Worm (Caenorhabditis elegans): ENCODE results near the gene R05A10.1.

R05A10.1 gene

DNA sequence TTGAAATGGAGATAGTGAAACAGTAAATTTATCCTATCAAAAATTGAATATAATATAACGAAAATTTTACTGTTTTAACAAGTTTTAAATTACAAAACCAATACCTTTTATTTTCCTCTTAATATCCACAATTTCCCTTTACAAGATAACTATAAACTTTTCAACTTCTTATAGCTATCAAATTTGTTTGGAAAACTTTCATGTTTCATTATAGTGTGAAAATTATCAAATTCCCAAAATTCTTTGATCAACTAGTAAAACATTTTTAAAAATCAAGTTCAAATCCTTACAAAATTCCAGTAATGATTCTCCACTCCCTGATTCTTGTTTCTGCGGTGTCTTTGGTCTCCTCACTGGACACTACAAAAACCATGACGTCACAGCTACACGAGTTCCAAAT, at the start of gene R05A10.1:
Gene R05A10.1 (plus strand): TSS at position 301 of the 400 bp plus-strand sequence.
- TF ChIP-seq lin-13 (GFP tag; optimal IDR thresholded peaks at IDR 0.05) (no peak), dmd-4 (tag; optimal IDR thresholded peaks at IDR 0.05) (no peak), ztf-1 (GFP tag; conservative IDR thresholded peaks at IDR 0.05) (no peak), ceh-82 (tag; optimal IDR thresholded peaks at IDR 0.05) (no peak), ztf-4 (tag; optimal IDR thresholded peaks at IDR 0.05) (no peak), alr-1 (tag; optimal IDR thresholded peaks at IDR 0.05) (no peak), nhr-77 (tag; optimal IDR thresholded peaks at IDR 0.05) (no peak), ceh-16 (tag; optimal IDR thresholded peaks at IDR 0.05) (no peak), ZK546.5 (tag; optimal IDR thresholded peaks at IDR 0.05) (no peak), gmeb-1 (tag; optimal IDR thresholded peaks at IDR 0.05) (no peak), nhr-23 (tag; optimal IDR thresholded peaks at IDR 0.05) (no peak), Y55F3AM.14 (GFP tag; optimal IDR thresholded peaks at IDR 0.05) (no peak), mdl-1 (tag; optimal IDR thresholded peaks at IDR 0.05) (no peak), mab-5 (tag; optimal IDR thresholded peaks at IDR 0.05) (no peak), lin-11 (tag; optimal IDR thresholded peaks at IDR 0.05) (no peak), unc-55 (GFP tag; optimal IDR thresholded peaks at IDR 0.05) (no peak), nhr-10 (tag; optimal IDR thresholded peaks at IDR 0.05) (no peak), sem-4 (tag; optimal IDR thresholded peaks at IDR 0.05) (no peak)

DNA sequence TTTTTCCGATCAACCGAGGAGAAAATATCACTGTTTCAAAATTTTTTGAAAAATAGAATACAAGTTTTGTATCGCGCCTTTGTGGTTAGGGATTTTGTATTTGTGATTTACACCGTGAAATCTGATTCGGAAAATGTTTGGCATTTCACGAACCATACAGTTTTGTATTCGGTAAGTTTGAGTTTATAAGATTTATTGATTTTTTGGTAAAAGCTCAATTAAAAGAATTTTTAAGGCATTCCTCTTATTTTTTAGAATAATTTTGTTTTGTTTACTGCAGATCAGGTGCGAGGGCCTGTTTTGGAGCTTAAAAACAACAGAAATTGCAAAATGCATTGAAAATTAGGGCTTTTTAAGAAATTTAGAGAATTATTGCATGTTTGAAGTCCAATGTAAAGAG, 48.8 kb upstream of the R05A10.1 start:
- TF ChIP-seq egl-27 (tag; optimal IDR thresholded peaks at IDR 0.05) = no peak
- no peak for TF ChIP-seq C34F6.9 (tag; optimal IDR thresholded peaks at IDR 0.05)
- TF ChIP-seq ama-1 (optimal IDR thresholded peaks at IDR 0.05) = no peak
- no peak for TF ChIP-seq snpc-4 (tag; optimal IDR thresholded peaks at IDR 0.05)
- TF ChIP-seq mab-5 (tag; optimal IDR thresholded peaks at IDR 0.05) = no peak
- no peak for TF ChIP-seq dmd-4 (tag; optimal IDR thresholded peaks at IDR 0.05)
- no peak for TF ChIP-seq sma-3 (GFP tag; optimal IDR thresholded peaks at IDR 0.05)
- TF ChIP-seq ZK546.5 (tag; optimal IDR thresholded peaks at IDR 0.05) = no peak
- no peak for TF ChIP-seq Y55F3AM.14 (GFP tag; optimal IDR thresholded peaks at IDR 0.05)
- TF ChIP-seq elt-1 (tag; optimal IDR thresholded peaks at IDR 0.05) = no peak
- no peak for TF ChIP-seq nhr-12 (tag; optimal IDR thresholded peaks at IDR 0.05)
- TF ChIP-seq ceh-82 (tag; optimal IDR thresholded peaks at IDR 0.05) = no peak
- TF ChIP-seq mdl-1 (tag; optimal IDR thresholded peaks at IDR 0.05) = no peak
- TF ChIP-seq peb-1 (tag; optimal IDR thresholded peaks at IDR 0.05) = no peak
- no peak for TF ChIP-seq unc-62 (GFP tag; optimal IDR thresholded peaks at IDR 0.05)
- TF ChIP-seq nhr-21 (tag; optimal IDR thresholded peaks at IDR 0.05) = no peak
- TF ChIP-seq alr-1 (tag; optimal IDR thresholded peaks at IDR 0.05) = no peak
- no peak for TF ChIP-seq skn-1 (tag; optimal IDR thresholded peaks at IDR 0.05)
- no peak for TF ChIP-seq nhr-237 (tag; optimal IDR thresholded peaks at IDR 0.05)
- no peak for TF ChIP-seq aly-2 (tag; optimal IDR thresholded peaks at IDR 0.05)

DNA sequence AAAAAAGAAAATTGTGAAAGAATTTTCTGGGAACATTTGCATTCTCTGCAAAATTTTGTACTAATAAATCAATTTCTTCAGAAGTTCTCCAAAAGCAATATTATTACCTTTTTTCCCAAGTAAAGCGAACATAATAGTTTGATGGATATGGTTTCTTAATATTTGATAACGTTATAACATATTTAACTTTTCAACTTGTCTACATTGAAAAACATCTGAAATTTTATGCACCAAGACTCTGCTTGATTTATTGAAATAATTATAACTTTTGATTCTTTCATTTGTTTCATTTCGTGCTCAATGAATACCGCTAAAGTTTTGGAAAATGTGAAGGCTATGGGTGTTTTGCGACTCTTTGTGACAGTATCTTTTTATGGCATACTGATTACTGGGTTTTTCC, 45.1 kb upstream of the R05A10.1 start, which contains the start of gene srz-31:
Gene srz-31 (plus strand): TSS at position 301 of the 400 bp plus-strand sequence.
- TF ChIP-seq lin-11 (tag; optimal IDR thresholded peaks at IDR 0.05) (no peak), dmd-4 (tag; optimal IDR thresholded peaks at IDR 0.05) (no peak), blmp-1 (tag; optimal IDR thresholded peaks at IDR 0.05; ENCODE audit: insufficient read depth) (no peak), ZK546.5 (tag; optimal IDR thresholded peaks at IDR 0.05) (no peak), nhr-6 (tag; optimal IDR thresholded peaks at IDR 0.05) (no peak), nhr-25 (tag; optimal IDR thresholded peaks at IDR 0.05) (no peak), nhr-23 (tag; optimal IDR thresholded peaks at IDR 0.05) (no peak), crh-2 (tag; optimal IDR thresholded peaks at IDR 0.05) (no peak)

DNA sequence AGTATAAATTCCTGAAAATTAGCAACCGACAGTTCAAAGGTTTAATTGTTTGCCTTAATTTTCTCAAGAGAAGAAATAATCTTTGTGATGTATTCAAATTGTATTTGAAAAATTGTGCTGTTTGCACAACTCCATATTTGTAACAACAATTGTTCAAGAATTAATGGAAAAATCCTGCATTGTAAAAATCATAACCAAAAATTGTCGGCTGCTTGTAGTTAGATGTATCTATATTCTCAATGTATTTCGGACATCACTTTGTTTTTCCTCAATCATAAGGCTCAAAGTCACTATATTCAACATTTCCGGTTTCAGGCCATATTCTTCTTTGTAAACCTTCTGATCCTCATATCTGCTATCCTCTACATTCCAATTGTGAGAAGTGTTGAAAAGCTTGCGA, 39.1 kb upstream of the R05A10.1 start:
- TF ChIP-seq elt-1 (tag; optimal IDR thresholded peaks at IDR 0.05) (no peak), aly-2 (tag; optimal IDR thresholded peaks at IDR 0.05) (no peak), dmd-4 (tag; optimal IDR thresholded peaks at IDR 0.05) (no peak), peb-1 (tag; optimal IDR thresholded peaks at IDR 0.05) (no peak), unc-55 (GFP tag; optimal IDR thresholded peaks at IDR 0.05) (no peak)

DNA sequence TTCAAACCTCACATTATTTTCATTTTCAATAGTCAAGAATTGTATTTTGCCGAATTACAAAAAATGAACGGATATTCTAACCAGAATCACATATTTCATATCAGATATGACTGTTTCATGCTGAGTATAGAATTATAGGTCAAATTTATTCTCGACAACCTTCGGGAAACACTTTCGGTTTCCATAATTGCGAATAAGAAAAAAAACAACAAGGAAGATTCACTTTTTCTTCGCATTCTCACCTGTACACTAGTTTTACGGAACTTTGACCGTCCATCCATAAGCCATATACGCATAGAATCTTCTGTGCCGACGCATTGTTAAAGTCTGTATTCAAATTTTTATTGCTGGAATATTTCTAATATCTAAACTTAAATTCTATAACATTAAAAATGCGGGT, 36.6 kb upstream of the R05A10.1 start, which contains the start of gene oac-37:
Gene oac-37 (plus strand): TSS at position 301 of the 400 bp plus-strand sequence.
- TF ChIP-seq nhr-10 (tag; optimal IDR thresholded peaks at IDR 0.05) (no peak), crh-2 (tag; optimal IDR thresholded peaks at IDR 0.05) (no peak), sem-4 (tag; optimal IDR thresholded peaks at IDR 0.05) (no peak)
